Worm (Caenorhabditis elegans) whole organism, midembryonic: Measurements from ENCODE around the gene wrt-1.
A peak's percentile ranks its signal among the peaks of the same experiment; 100 is the strongest.

Source experiments
- T22C8.4 ChIP-seq: fragments of 200-800 bp; sonication (Bioruptor generic); IDR thresholded peaks from 2 replicates; pipeline ENCODE4 v1.3.6; 2022; ENCODE audit warnings: missing genetic modification characterization, missing compliant biosample characterization
- cog-1 ChIP-seq: sonication (generic microtip); optimal IDR thresholded peaks from 2 replicates; lab custom pipeline; 2016; ENCODE audit warnings: missing genetic modification characterization, missing compliant biosample characterization
- flt-1 ChIP-seq: fragments of 200-800 bp; sonication (Bioruptor generic); IDR thresholded peaks from 2 replicates; pipeline ENCODE4 v1.3.6; 2022; ENCODE audit warnings: missing genetic modification characterization, missing compliant biosample characterization
- klf-2 ChIP-seq: fragments of 200-800 bp; sonication (Bioruptor generic); conservative IDR thresholded peaks from 2 replicates; pipeline ENCODE4 v1.3.6; 2022; ENCODE audit warnings: missing genetic modification reagents, missing genetic modification characterization, missing compliant biosample characterization
- med-1 ChIP-seq: sonication (generic microtip); optimal IDR thresholded peaks from 2 replicates; lab custom pipeline; 2017; ENCODE audit warnings: missing genetic modification characterization, mild to moderate bottlenecking, missing compliant biosample characterization, antibody characterized with exemption, missing genetic modification reagents; ENCODE audit not compliant: insufficient read depth
- ref-1 ChIP-seq: fragments of 200-800 bp; sonication (Bioruptor generic); conservative IDR thresholded peaks from 2 replicates; pipeline ENCODE4 v1.3.6; 2022; ENCODE audit warnings: missing genetic modification reagents, missing genetic modification characterization, missing compliant biosample characterization
- tab-1 ChIP-seq: fragments of 200-800 bp; sonication (Bioruptor generic); IDR thresholded peaks from 2 replicates; pipeline ENCODE4 v1.3.6; 2022; ENCODE audit warnings: missing genetic modification characterization, missing compliant biosample characterization
- ztf-23 ChIP-seq: fragments of 200-800 bp; sonication (Bioruptor generic); IDR thresholded peaks from 2 replicates; pipeline ENCODE4 v1.3.6; 2022; ENCODE audit warnings: missing genetic modification reagents, missing genetic modification characterization, missing compliant biosample characterization
- ztf-29 ChIP-seq: fragments of 200-800 bp; sonication (Bioruptor generic); IDR thresholded peaks from 2 replicates; pipeline ENCODE4 v1.3.6; 2022; ENCODE audit warnings: missing genetic modification reagents, missing genetic modification characterization, missing compliant biosample characterization

wrt-1 gene

ce11 chrII:7525458-7525857 is 5.3 kb upstream of the wrt-1 start, which contains the start of the genes ZK1290.7 and rnh-1.1:
Gene ZK1290.7 (minus strand): TSS chrII:7525558.
Gene rnh-1.1 (plus strand): TSS chrII:7525738.
- TF ChIP-seq klf-2 (GFP tag; lab: Robert Waterston, UW) = no peak
- TF ChIP-seq tab-1 (GFP tag; lab: Robert Waterston, UW) = no peak
- no peak for TF ChIP-seq ref-1
- no peak for TF ChIP-seq flt-1 (GFP tag; lab: Robert Waterston, UW)
- no peak for TF ChIP-seq ztf-29 (GFP tag; lab: Robert Waterston, UW)
- TF ChIP-seq cog-1 (tag; lab: Kevin White, UChicago) = no peak
- no peak for TF ChIP-seq T22C8.4 (GFP tag; lab: Robert Waterston, UW)
- TF ChIP-seq med-1 (GFP tag; lab: Kevin White, UChicago) = no peak
- no peak for TF ChIP-seq ztf-23 (GFP tag; lab: Robert Waterston, UW)

ce11 chrII:7528210-7528609 is 2.6 kb upstream of the wrt-1 start:
- TF ChIP-seq flt-1 (GFP tag; lab: Robert Waterston, UW) (no peak), cog-1 (tag; lab: Kevin White, UChicago) (no peak), med-1 (GFP tag; lab: Kevin White, UChicago) (no peak), ref-1 (no peak), tab-1 (GFP tag; lab: Robert Waterston, UW) (no peak), klf-2 (GFP tag; lab: Robert Waterston, UW) (no peak), ztf-23 (GFP tag; lab: Robert Waterston, UW) (no peak), ztf-29 (GFP tag; lab: Robert Waterston, UW) (no peak), T22C8.4 (GFP tag; lab: Robert Waterston, UW) (no peak)

- TF ChIP-seq cog-1 (tag; lab: Kevin White, UChicago) = peak; percentile 5
- no peak for TF ChIP-seq ztf-23 (GFP tag; lab: Robert Waterston, UW)
- TF ChIP-seq flt-1 (GFP tag; lab: Robert Waterston, UW) = no peak
These were observed 1.6 kb upstream of the wrt-1 start, which contains the start of gene ZK1290.5 for ce11 chrII:7529078-7529683. Gene ZK1290.5 (plus strand): TSS chrII:7529643.

ce11 chrII:7531478-7531877 is 682 bp downstream of the wrt-1 start:
- no peak for TF ChIP-seq tab-1 (GFP tag; lab: Robert Waterston, UW)
- TF ChIP-seq ztf-23 (GFP tag; lab: Robert Waterston, UW) = no peak
- no peak for TF ChIP-seq med-1 (GFP tag; lab: Kevin White, UChicago)
- TF ChIP-seq flt-1 (GFP tag; lab: Robert Waterston, UW) = no peak
- TF ChIP-seq T22C8.4 (GFP tag; lab: Robert Waterston, UW) = no peak
- no peak for TF ChIP-seq ztf-29 (GFP tag; lab: Robert Waterston, UW)
- no peak for TF ChIP-seq cog-1 (tag; lab: Kevin White, UChicago)
- TF ChIP-seq ref-1 = no peak
- TF ChIP-seq klf-2 (GFP tag; lab: Robert Waterston, UW) = no peak

- no peak for TF ChIP-seq med-1 (GFP tag; lab: Kevin White, UChicago)
- no peak for TF ChIP-seq ztf-29 (GFP tag; lab: Robert Waterston, UW)
- TF ChIP-seq ztf-23 (GFP tag; lab: Robert Waterston, UW) = no peak
- no peak for TF ChIP-seq cog-1 (tag; lab: Kevin White, UChicago)
- no peak for TF ChIP-seq ref-1
- no peak for TF ChIP-seq klf-2 (GFP tag; lab: Robert Waterston, UW)
- TF ChIP-seq tab-1 (GFP tag; lab: Robert Waterston, UW) = no peak
- no peak for TF ChIP-seq flt-1 (GFP tag; lab: Robert Waterston, UW)
- TF ChIP-seq T22C8.4 (GFP tag; lab: Robert Waterston, UW) = no peak
These were observed 3.6 kb downstream of the wrt-1 start, which contains the start of gene wrt-10 for ce11 chrII:7534369-7534768. Gene wrt-10 (minus strand): TSS chrII:7534563.

ce11 chrII:7534934-7535333 is 4.1 kb downstream of the wrt-1 start, which contains the start of gene ZK1290.13:
Gene ZK1290.13 (plus strand): TSS chrII:7535006.
- no peak for TF ChIP-seq tab-1 (GFP tag; lab: Robert Waterston, UW)
- no peak for TF ChIP-seq T22C8.4 (GFP tag; lab: Robert Waterston, UW)
- TF ChIP-seq ztf-23 (GFP tag; lab: Robert Waterston, UW) = no peak
- no peak for TF ChIP-seq flt-1 (GFP tag; lab: Robert Waterston, UW)
- no peak for TF ChIP-seq ztf-29 (GFP tag; lab: Robert Waterston, UW)
- TF ChIP-seq klf-2 (GFP tag; lab: Robert Waterston, UW) = no peak
- no peak for TF ChIP-seq cog-1 (tag; lab: Kevin White, UChicago)
- no peak for TF ChIP-seq ref-1
- TF ChIP-seq med-1 (GFP tag; lab: Kevin White, UChicago) = no peak

- TF ChIP-seq cog-1 (tag; lab: Kevin White, UChicago) = no peak
- TF ChIP-seq med-1 (GFP tag; lab: Kevin White, UChicago) = no peak
- TF ChIP-seq tab-1 (GFP tag; lab: Robert Waterston, UW) = no peak
- no peak for TF ChIP-seq ztf-23 (GFP tag; lab: Robert Waterston, UW)
- no peak for TF ChIP-seq T22C8.4 (GFP tag; lab: Robert Waterston, UW)
- TF ChIP-seq flt-1 (GFP tag; lab: Robert Waterston, UW) = no peak
- no peak for TF ChIP-seq ztf-29 (GFP tag; lab: Robert Waterston, UW)
- TF ChIP-seq ref-1 = no peak
- no peak for TF ChIP-seq klf-2 (GFP tag; lab: Robert Waterston, UW)
These were observed 6.9 kb downstream of the wrt-1 start, which contains the start of gene nfi-1 for ce11 chrII:7537603-7538230. Gene nfi-1 (plus strand): TSS chrII:7538180.

ce11 chrII:7542952-7543351 is 12.2 kb downstream of the wrt-1 start:
- TF ChIP-seq cog-1 (tag; lab: Kevin White, UChicago) (no peak), T22C8.4 (GFP tag; lab: Robert Waterston, UW) (no peak), tab-1 (GFP tag; lab: Robert Waterston, UW) (no peak)

- TF ChIP-seq cog-1 (tag; lab: Kevin White, UChicago) = no peak
- no peak for TF ChIP-seq flt-1 (GFP tag; lab: Robert Waterston, UW)
- no peak for TF ChIP-seq med-1 (GFP tag; lab: Kevin White, UChicago)
- TF ChIP-seq tab-1 (GFP tag; lab: Robert Waterston, UW) = no peak
- no peak for TF ChIP-seq ztf-23 (GFP tag; lab: Robert Waterston, UW)
- no peak for TF ChIP-seq ztf-29 (GFP tag; lab: Robert Waterston, UW)
- TF ChIP-seq ref-1 = no peak
- no peak for TF ChIP-seq klf-2 (GFP tag; lab: Robert Waterston, UW)
- TF ChIP-seq T22C8.4 (GFP tag; lab: Robert Waterston, UW) = no peak
These were observed 13.0 kb downstream of the wrt-1 start, which contains the start of gene rol-8 for ce11 chrII:7543808-7544207. Gene rol-8 (plus strand): TSS chrII:7544108.
